Worm (Caenorhabditis elegans) whole organism, L2 larva: Measurements from ENCODE around the gene aars-1.

Experiments
- gmeb-1 ChIP-seq: fragments of 150-350 bp; optimal IDR thresholded peaks from 2 replicates; lab custom pipeline; 2014; ENCODE audit warnings: missing biosample characterization, missing genetic modification characterization
- sem-4 ChIP-seq: fragments of 150-350 bp; optimal IDR thresholded peaks from 2 replicates; lab custom pipeline; 2014; ENCODE audit warnings: missing biosample characterization, missing genetic modification reagents, missing genetic modification characterization
- unc-62 ChIP-seq: fragments of 150-350 bp; optimal IDR thresholded peaks from 2 replicates; lab custom pipeline; 2014; ENCODE audit warnings: missing biosample characterization, missing genetic modification reagents, missing genetic modification characterization

- TF ChIP-seq gmeb-1: no peak
- no peak for TF ChIP-seq unc-62 (GFP tag; lab: Kevin White, UChicago)
- TF ChIP-seq sem-4 (tag; lab: Kevin White, UChicago): no peak
Measured at ce11 chrII:11428599-11428998, 35.7 kb downstream of the aars-1 start.
